Worm (Caenorhabditis elegans) whole organism, early embryonic: ENCODE measurements around the gene madf-5.

Experiments
- B0310.2 ChIP-seq: sonication (generic microtip); optimal IDR thresholded peaks from 2 replicates; lab custom pipeline; 2016; ENCODE audit warnings: mild to moderate bottlenecking, missing genetic modification characterization, missing compliant biosample characterization
- F13C5.2 ChIP-seq: sonication (generic microtip); optimal IDR thresholded peaks from 2 replicates; lab custom pipeline; 2017; ENCODE audit warnings: mild to moderate bottlenecking, missing genetic modification characterization, inconsistent platforms, missing compliant biosample characterization
- aly-1 ChIP-seq: sonication (generic microtip); optimal IDR thresholded peaks from 2 replicates; lab custom pipeline; 2016; ENCODE audit warnings: missing genetic modification characterization, missing compliant biosample characterization
- ama-1 ChIP-seq: fragments of 150-350 bp; optimal IDR thresholded peaks from 2 replicates; lab custom pipeline; 2014
- ceh-13 ChIP-seq: fragments of 200-800 bp; sonication (Bioruptor generic); optimal IDR thresholded peaks from 2 replicates; lab custom pipeline; 2018; ENCODE audit warnings: mild to moderate bottlenecking, missing genetic modification characterization, missing compliant biosample characterization
- ceh-36 ChIP-seq: sonication (generic microtip); optimal IDR thresholded peaks from 2 replicates; lab custom pipeline; 2016; ENCODE audit warnings: missing genetic modification characterization, inconsistent platforms, missing compliant biosample characterization
- ets-7 ChIP-seq: sonication (generic microtip); optimal IDR thresholded peaks from 2 replicates; lab custom pipeline; 2016; ENCODE audit warnings: missing genotype, missing genetic modification characterization, missing compliant biosample characterization
- flt-1 ChIP-seq: fragments of 200-800 bp; sonication (Bioruptor generic); IDR thresholded peaks from 2 replicates; pipeline ENCODE4 v1.3.6; 2022; ENCODE audit warnings: missing genetic modification characterization, missing compliant biosample characterization
- hmbx-1 ChIP-seq: sonication (generic microtip); optimal IDR thresholded peaks from 2 replicates; lab custom pipeline; 2016; ENCODE audit warnings: mild to moderate bottlenecking, missing genetic modification characterization, missing compliant biosample characterization
- hmg-4 ChIP-seq: fragments of 200-800 bp; sonication (Bioruptor generic); optimal IDR thresholded peaks from 2 replicates; lab custom pipeline; 2018; ENCODE audit warnings: mild to moderate bottlenecking, missing genetic modification characterization, missing compliant biosample characterization
- hnd-1 ChIP-seq: sonication (generic microtip); optimal IDR thresholded peaks from 2 replicates; lab custom pipeline; 2016; ENCODE audit warnings: missing genetic modification characterization, missing compliant biosample characterization
- pes-1 ChIP-seq: fragments of 200-800 bp; sonication (Bioruptor generic); IDR thresholded peaks from 2 replicates; pipeline ENCODE4 v1.3.6; 2022; ENCODE audit warnings: missing genetic modification reagents, missing genetic modification characterization, missing compliant biosample characterization
- scrt-1 ChIP-seq: fragments of 200-800 bp; sonication (Bioruptor generic); IDR thresholded peaks from 2 replicates; pipeline ENCODE4 v1.3.6; 2022; ENCODE audit warnings: missing genetic modification characterization, missing compliant biosample characterization
- sea-1 ChIP-seq: fragments of 200-800 bp; sonication (Bioruptor generic); conservative IDR thresholded peaks from 2 replicates; pipeline ENCODE4 v1.3.6; 2022; ENCODE audit warnings: missing genetic modification characterization, missing compliant biosample characterization
- tbx-11 ChIP-seq: fragments of 200-800 bp; sonication (Bioruptor generic); IDR thresholded peaks from 2 replicates; pipeline ENCODE4 v1.3.6; 2022; ENCODE audit warnings: missing genetic modification characterization, missing compliant biosample characterization
- tbx-37 ChIP-seq: fragments of 200-800 bp; sonication (Bioruptor generic); conservative IDR thresholded peaks from 2 replicates; pipeline ENCODE4 v1.3.6; 2022; ENCODE audit warnings: missing genetic modification reagents, missing genetic modification characterization, missing compliant biosample characterization
- tra-4 ChIP-seq: sonication (generic microtip); optimal IDR thresholded peaks from 2 replicates; lab custom pipeline; 2017; ENCODE audit warnings: missing genetic modification characterization, missing compliant biosample characterization

madf-5 gene

ce11 chrII:14540551-14540950, 32.9 kb upstream of the madf-5 start:
- TF ChIP-seq ceh-36 (tag; lab: Kevin White, UChicago): no peak
- TF ChIP-seq B0310.2 (tag; lab: Kevin White, UChicago): no peak
- TF ChIP-seq tra-4 (tag; lab: Kevin White, UChicago): no peak
- no peak for TF ChIP-seq flt-1 (GFP tag; lab: Robert Waterston, UW)
- no peak for TF ChIP-seq scrt-1
- no peak for TF ChIP-seq hmg-4 (GFP tag; lab: Kevin White, UChicago)
- no peak for TF ChIP-seq tbx-37 (GFP tag; lab: Robert Waterston, UW)
- no peak for TF ChIP-seq aly-1 (tag; lab: Kevin White, UChicago)
- no peak for TF ChIP-seq sea-1 (GFP tag; lab: Robert Waterston, UW)
- no peak for TF ChIP-seq pes-1
- no peak for TF ChIP-seq ama-1 (lab: Kevin White, UChicago)
- TF ChIP-seq ceh-13 (GFP tag; lab: Kevin White, UChicago): no peak
- no peak for TF ChIP-seq ets-7 (tag; lab: Kevin White, UChicago)
- no peak for TF ChIP-seq tbx-11 (GFP tag; lab: Robert Waterston, UW)
- no peak for TF ChIP-seq F13C5.2 (tag; lab: Kevin White, UChicago)
- no peak for TF ChIP-seq hmbx-1 (tag; lab: Kevin White, UChicago)

DNA sequence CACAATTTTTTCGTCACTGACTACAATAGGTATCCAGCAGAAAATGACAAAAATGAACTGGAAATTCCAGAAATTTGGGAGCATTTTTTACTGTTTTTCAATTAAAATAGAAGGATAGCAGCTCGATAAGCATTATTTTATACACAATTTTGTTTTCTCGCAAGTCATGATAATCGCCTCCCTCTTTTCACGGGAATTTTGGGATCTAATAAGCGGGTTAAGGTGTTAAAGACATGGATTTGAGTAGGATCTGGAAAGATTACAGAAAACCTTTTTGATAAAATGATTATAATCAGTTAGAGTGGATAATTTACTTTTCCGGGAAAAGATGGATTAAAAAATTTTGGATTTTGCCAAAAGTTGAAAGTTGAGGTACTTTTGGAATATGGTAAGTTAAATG, 24.7 kb upstream of the madf-5 start, which contains the start of gene gcy-29:
Gene gcy-29, minus strand, starts transcription at position 101 of the 400 bp plus-strand sequence.
- TF ChIP-seq scrt-1 (no peak), tbx-37 (GFP tag; lab: Robert Waterston, UW) (no peak), ceh-36 (tag; lab: Kevin White, UChicago) (no peak), ceh-13 (GFP tag; lab: Kevin White, UChicago) (no peak), F13C5.2 (tag; lab: Kevin White, UChicago) (no peak), hmg-4 (GFP tag; lab: Kevin White, UChicago) (no peak), ama-1 (lab: Kevin White, UChicago) (no peak), ets-7 (tag; lab: Kevin White, UChicago) (no peak), hnd-1 (tag; lab: Kevin White, UChicago) (no peak), aly-1 (tag; lab: Kevin White, UChicago) (no peak), tra-4 (tag; lab: Kevin White, UChicago) (no peak), B0310.2 (tag; lab: Kevin White, UChicago) (no peak), flt-1 (GFP tag; lab: Robert Waterston, UW) (no peak), hmbx-1 (tag; lab: Kevin White, UChicago) (no peak), tbx-11 (GFP tag; lab: Robert Waterston, UW) (no peak), sea-1 (GFP tag; lab: Robert Waterston, UW) (no peak), pes-1 (no peak)

DNA sequence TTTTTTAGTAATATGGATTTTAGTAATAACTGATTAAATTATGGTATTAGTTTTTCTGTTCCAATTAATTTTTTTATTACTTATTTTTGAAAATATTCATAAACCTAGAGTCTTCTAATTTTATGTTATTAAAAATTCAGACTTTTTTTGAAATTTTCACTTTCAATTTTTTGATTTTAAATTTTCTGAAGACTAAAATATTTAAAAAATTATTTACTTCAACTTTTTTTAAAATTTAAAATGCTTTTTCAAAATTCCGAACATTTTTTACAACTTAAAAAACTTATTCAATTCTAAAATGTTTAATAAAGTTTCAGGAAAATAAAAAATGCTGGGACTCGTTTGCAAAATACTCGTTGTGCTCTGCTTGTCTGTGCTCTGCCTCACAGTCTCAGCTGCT, 22.8 kb upstream of the madf-5 start, which contains the start of gene nlp-41:
Gene nlp-41, plus strand, starts transcription at position 301 of the 400 bp plus-strand sequence.
- TF ChIP-seq flt-1 (GFP tag; lab: Robert Waterston, UW): no peak
- TF ChIP-seq ets-7 (tag; lab: Kevin White, UChicago): no peak

DNA sequence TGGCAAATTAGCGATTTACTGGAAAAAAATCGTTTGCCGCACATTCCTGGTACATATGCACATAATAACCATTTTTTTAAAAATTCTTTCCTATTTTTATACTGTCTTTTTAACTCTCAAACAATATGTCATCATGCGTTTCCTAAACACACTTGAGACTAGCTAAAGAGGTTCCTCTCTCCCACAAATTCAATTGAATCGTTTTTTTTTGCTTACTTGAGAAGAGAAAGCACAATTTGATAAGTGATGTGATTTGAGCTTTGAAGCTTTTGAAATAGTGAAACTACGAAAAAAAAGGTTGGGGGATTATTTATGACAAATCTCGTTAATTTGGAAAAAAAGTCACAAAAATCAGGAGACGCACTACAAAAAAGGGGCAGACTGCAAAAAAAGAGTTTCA, 18.4 kb upstream of the madf-5 start:
- no peak for TF ChIP-seq F13C5.2 (tag; lab: Kevin White, UChicago)
- no peak for TF ChIP-seq scrt-1
- no peak for TF ChIP-seq sea-1 (GFP tag; lab: Robert Waterston, UW)
- TF ChIP-seq ceh-36 (tag; lab: Kevin White, UChicago): no peak
- no peak for TF ChIP-seq flt-1 (GFP tag; lab: Robert Waterston, UW)
- TF ChIP-seq tbx-11 (GFP tag; lab: Robert Waterston, UW): no peak
- TF ChIP-seq aly-1 (tag; lab: Kevin White, UChicago): no peak
- no peak for TF ChIP-seq ama-1 (lab: Kevin White, UChicago)
- no peak for TF ChIP-seq ceh-13 (GFP tag; lab: Kevin White, UChicago)
- TF ChIP-seq hnd-1 (tag; lab: Kevin White, UChicago): no peak
- no peak for TF ChIP-seq pes-1
- no peak for TF ChIP-seq B0310.2 (tag; lab: Kevin White, UChicago)
- TF ChIP-seq tbx-37 (GFP tag; lab: Robert Waterston, UW): no peak
- TF ChIP-seq hmbx-1 (tag; lab: Kevin White, UChicago): no peak
- TF ChIP-seq hmg-4 (GFP tag; lab: Kevin White, UChicago): no peak
- no peak for TF ChIP-seq ets-7 (tag; lab: Kevin White, UChicago)

- TF ChIP-seq tbx-37 (GFP tag; lab: Robert Waterston, UW) (peak; percentile 91), tbx-11 (GFP tag; lab: Robert Waterston, UW) (peak; percentile 68), pes-1 (peak; percentile 73), sea-1 (GFP tag; lab: Robert Waterston, UW) (peak; percentile 41; the same call in 1 of the 2 replicates), scrt-1 (peak; percentile 69), F13C5.2 (tag; lab: Kevin White, UChicago) (peak; percentile 71)
These were observed 11.8 kb upstream of the madf-5 start, which contains the start of gene mog-4 for ce11 chrII:14561549-14562115. Gene mog-4 (minus strand): TSS chrII:14561599.

DNA sequence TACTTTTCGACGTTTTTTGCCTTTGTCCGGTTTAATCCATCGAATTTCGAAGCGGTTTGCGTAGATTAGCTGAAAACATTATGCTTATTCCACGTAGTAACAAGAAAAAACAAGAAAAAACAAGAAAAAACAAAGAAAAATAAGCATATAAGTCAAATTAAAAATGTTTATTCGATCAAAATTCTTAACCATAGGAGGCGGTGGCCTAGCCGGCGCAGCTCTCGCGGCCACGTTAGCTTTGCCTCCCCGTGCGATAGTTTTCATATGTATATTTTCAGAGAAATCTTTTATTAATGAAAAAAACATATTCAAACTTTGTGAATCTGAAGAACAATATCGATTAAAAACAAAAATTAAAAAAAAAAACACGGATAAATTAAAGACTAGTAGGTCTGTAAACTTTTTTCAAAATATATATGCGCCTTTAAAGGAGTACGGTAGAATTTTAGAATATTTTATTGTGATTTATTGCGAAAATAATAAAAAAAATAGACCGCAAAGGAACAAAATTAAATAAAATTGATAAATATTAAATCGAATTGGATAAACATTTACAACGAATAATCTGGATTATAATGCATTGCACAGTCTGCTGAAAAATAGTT, 9.5 kb upstream of the madf-5 start:
- peak; percentile 46 for TF ChIP-seq tbx-37 (GFP tag; lab: Robert Waterston, UW)

ce11 chrII:14567811-14568210, 5.6 kb upstream of the madf-5 start:
- TF ChIP-seq aly-1 (tag; lab: Kevin White, UChicago): no peak
- TF ChIP-seq pes-1: no peak
- TF ChIP-seq ceh-36 (tag; lab: Kevin White, UChicago): no peak
- TF ChIP-seq hmbx-1 (tag; lab: Kevin White, UChicago): no peak
- TF ChIP-seq ama-1 (lab: Kevin White, UChicago): no peak
- TF ChIP-seq ets-7 (tag; lab: Kevin White, UChicago): no peak
- TF ChIP-seq ceh-13 (GFP tag; lab: Kevin White, UChicago): no peak
- TF ChIP-seq hmg-4 (GFP tag; lab: Kevin White, UChicago): no peak
- TF ChIP-seq sea-1 (GFP tag; lab: Robert Waterston, UW): no peak
- TF ChIP-seq flt-1 (GFP tag; lab: Robert Waterston, UW): no peak
- TF ChIP-seq tbx-37 (GFP tag; lab: Robert Waterston, UW): no peak
- TF ChIP-seq hnd-1 (tag; lab: Kevin White, UChicago): no peak
- TF ChIP-seq B0310.2 (tag; lab: Kevin White, UChicago): no peak
